Worm (Caenorhabditis elegans) whole organism, L1 larva: ENCODE measurements around the gene BE10.1.

Source experiments
- F16B12.6 ChIP-seq: fragments of 150-350 bp; optimal IDR thresholded peaks from 2 replicates; lab custom pipeline; 2014; ENCODE audit warnings: missing biosample characterization, missing genetic modification characterization
- aha-1 ChIP-seq: fragments of 150-350 bp; optimal IDR thresholded peaks from 2 replicates; lab custom pipeline; 2014; ENCODE audit warnings: missing biosample characterization, missing genetic modification characterization
- aly-2 ChIP-seq: fragments of 150-350 bp; optimal IDR thresholded peaks from 2 replicates; lab custom pipeline; 2014; ENCODE audit warnings: missing biosample characterization, missing genetic modification characterization
- ama-1 ChIP-seq: fragments of 150-350 bp; optimal IDR thresholded peaks from 2 replicates; lab custom pipeline; 2014
- blmp-1 ChIP-seq: fragments of 150-350 bp; optimal IDR thresholded peaks from 2 replicates; lab custom pipeline; 2014; ENCODE audit warnings: missing biosample characterization, missing genetic modification characterization
- ceh-63 ChIP-seq: fragments of 200-800 bp; sonication (Bioruptor generic); optimal IDR thresholded peaks from 2 replicates; lab custom pipeline; 2018; ENCODE audit warnings: mild to moderate bottlenecking, missing genetic modification characterization, missing compliant biosample characterization
- ceh-8 ChIP-seq: fragments of 200-800 bp; sonication (Bioruptor generic); optimal IDR thresholded peaks from 2 replicates; lab custom pipeline; 2018; ENCODE audit warnings: mild to moderate bottlenecking, missing genetic modification characterization, moderate library complexity, missing compliant biosample characterization
- ces-1 ChIP-seq: fragments of 150-350 bp; optimal IDR thresholded peaks from 2 replicates; lab custom pipeline; 2014; ENCODE audit warnings: missing biosample characterization, missing genetic modification reagents, missing genetic modification characterization
- dpl-1 ChIP-seq, 3 experiments: fragments of 150-350 bp in 2 of 3; sonication (generic microtip) in 1 of 3; optimal IDR thresholded peaks; 2 replicates each; lab custom pipeline; 2014 to 2017; ENCODE audit warnings: missing biosample characterization in 3 of 3, missing genetic modification characterization in 3 of 3, missing genetic modification reagents in 3 of 3
- egl-13 ChIP-seq: sonication (generic microtip); optimal IDR thresholded peaks from 2 replicates; lab custom pipeline; 2016; ENCODE audit warnings: missing genotype, missing genetic modification reagents, missing genetic modification characterization, missing compliant biosample characterization
- elt-3 ChIP-seq, 6 experiments: fragments of 150-350 bp in 1 of 6; sonication (generic microtip); optimal IDR thresholded peaks; 2 replicates each; lab custom pipeline; 2017 to 2018; ENCODE audit warnings: missing biosample characterization in 6 of 6, missing genetic modification characterization in 6 of 6, inconsistent platforms in 1 of 6
- ets-5 ChIP-seq: fragments of 200-800 bp; sonication (Bioruptor generic); IDR thresholded peaks from 2 replicates; pipeline ENCODE4 v1.3.6; 2022; ENCODE audit warnings: missing genetic modification characterization, missing compliant biosample characterization
- fkh-10 ChIP-seq: sonication (generic microtip); optimal IDR thresholded peaks from 2 replicates; lab custom pipeline; 2017; ENCODE audit warnings: missing biosample characterization, missing genetic modification reagents, missing genetic modification characterization
- fkh-4 ChIP-seq: sonication (generic microtip); optimal IDR thresholded peaks from 2 replicates; lab custom pipeline; 2016; ENCODE audit warnings: missing compliant biosample characterization, missing genetic modification characterization, borderline replicate concordance
- grh-1 ChIP-seq: fragments of 200-800 bp; sonication (Bioruptor generic); IDR thresholded peaks from 2 replicates; pipeline ENCODE4 v1.3.6; 2022; ENCODE audit warnings: missing genetic modification reagents, missing genetic modification characterization, missing compliant biosample characterization
- hlh-4 ChIP-seq: sonication (generic microtip); optimal IDR thresholded peaks from 2 replicates; lab custom pipeline; 2016; ENCODE audit warnings: mild to moderate bottlenecking, missing genetic modification characterization, missing compliant biosample characterization
- hpl-2 ChIP-seq: fragments of 150-350 bp; optimal IDR thresholded peaks from 2 replicates; lab custom pipeline; 2014; ENCODE audit warnings: missing biosample characterization, missing genetic modification reagents, missing genetic modification characterization
- irx-1 ChIP-seq: sonication (generic microtip); optimal IDR thresholded peaks from 2 replicates; lab custom pipeline; 2016; ENCODE audit warnings: missing genetic modification characterization, missing compliant biosample characterization
- isw-1 ChIP-seq: fragments of 200-800 bp; sonication (Bioruptor generic); IDR thresholded peaks from 2 replicates; pipeline ENCODE4 v1.3.6; 2022; ENCODE audit warnings: missing genetic modification characterization, missing compliant biosample characterization
- jun-1 ChIP-seq: fragments of 150-350 bp; optimal IDR thresholded peaks from 2 replicates; lab custom pipeline; 2014; ENCODE audit warnings: missing biosample characterization, missing genetic modification reagents, missing genetic modification characterization
- lin-13 ChIP-seq: fragments of 150-350 bp; optimal IDR thresholded peaks from 2 replicates; lab custom pipeline; 2014; ENCODE audit warnings: missing biosample characterization, missing genetic modification reagents, missing genetic modification characterization
- lin-15B ChIP-seq: fragments of 150-350 bp; sonication (generic microtip); optimal IDR thresholded peaks from 3 replicates; lab custom pipeline; 2014; ENCODE audit warnings: missing biosample characterization, missing genetic modification characterization
- lin-39 ChIP-seq: fragments of 150-350 bp; optimal IDR thresholded peaks from 2 replicates; lab custom pipeline; 2014; ENCODE audit warnings: missing biosample characterization, missing genetic modification reagents, missing genetic modification characterization
- lsy-2 ChIP-seq, 2 experiments: fragments of 150-350 bp; optimal IDR thresholded peaks; 2 replicates each; lab custom pipeline; 2014; ENCODE audit warnings: missing biosample characterization in 2 of 2, missing genetic modification characterization in 2 of 2
- mdl-1 ChIP-seq, 2 experiments: fragments of 150-350 bp; optimal IDR thresholded peaks; 2 replicates each; lab custom pipeline; 2014 to 2017; ENCODE audit warnings: missing biosample characterization in 2 of 2, missing genetic modification characterization in 2 of 2, inconsistent platforms in 1 of 2
- mef-2 ChIP-seq: fragments of 150-350 bp; optimal IDR thresholded peaks from 2 replicates; lab custom pipeline; 2014; ENCODE audit warnings: missing biosample characterization, missing genetic modification characterization
- nhr-11 ChIP-seq: fragments of 150-350 bp; optimal IDR thresholded peaks from 2 replicates; lab custom pipeline; 2014; ENCODE audit warnings: missing biosample characterization, missing genetic modification characterization
- nhr-28 ChIP-seq: fragments of 150-350 bp; optimal IDR thresholded peaks from 2 replicates; lab custom pipeline; 2014; ENCODE audit warnings: missing biosample characterization, missing genetic modification characterization
- nhr-47 ChIP-seq: sonication (generic microtip); optimal IDR thresholded peaks from 2 replicates; lab custom pipeline; 2016; ENCODE audit warnings: mild to moderate bottlenecking, missing genetic modification characterization, moderate library complexity, missing compliant biosample characterization
- nhr-71 ChIP-seq: sonication (generic microtip); optimal IDR thresholded peaks from 2 replicates; lab custom pipeline; 2016; ENCODE audit warnings: mild to moderate bottlenecking, missing genetic modification characterization, moderate library complexity, missing compliant biosample characterization
- nhr-76 ChIP-seq: sonication (generic microtip); optimal IDR thresholded peaks from 2 replicates; lab custom pipeline; 2017; ENCODE audit warnings: missing biosample characterization, missing genetic modification characterization
- nhr-77 ChIP-seq: fragments of 150-350 bp; optimal IDR thresholded peaks from 2 replicates; lab custom pipeline; 2014; ENCODE audit warnings: missing biosample characterization, missing genetic modification characterization
- nhr-84 ChIP-seq: sonication (generic microtip); optimal IDR thresholded peaks from 2 replicates; lab custom pipeline; 2017; ENCODE audit warnings: missing biosample characterization, missing genetic modification characterization
- nhr-85 ChIP-seq: sonication (generic microtip); peaks from one replicate; lab custom pipeline; 2016; ENCODE audit warnings: missing genetic modification characterization, inconsistent platforms, missing compliant biosample characterization
- nhr-90 ChIP-seq: sonication (generic microtip); optimal IDR thresholded peaks from 2 replicates; lab custom pipeline; 2016; ENCODE audit warnings: mild to moderate bottlenecking, missing genetic modification characterization, missing compliant biosample characterization; ENCODE audit not compliant: poor library complexity
- pqm-1 ChIP-seq: sonication (generic microtip); optimal IDR thresholded peaks from 3 replicates; lab custom pipeline; 2017; ENCODE audit warnings: missing biosample characterization, missing genetic modification characterization
- skn-1 ChIP-seq: fragments of 150-350 bp; optimal IDR thresholded peaks from 2 replicates; lab custom pipeline; 2014; ENCODE audit warnings: missing biosample characterization, missing genetic modification characterization
- sup-37 ChIP-seq: fragments of 200-800 bp; sonication (Bioruptor generic); optimal IDR thresholded peaks from 2 replicates; lab custom pipeline; 2018; ENCODE audit warnings: mild to moderate bottlenecking, missing genetic modification characterization, missing compliant biosample characterization
- unc-130 ChIP-seq: fragments of 150-350 bp; optimal IDR thresholded peaks from 2 replicates; lab custom pipeline; 2017; ENCODE audit warnings: missing biosample characterization, missing genetic modification characterization, inconsistent platforms
- vab-15 ChIP-seq: sonication (generic microtip); optimal IDR thresholded peaks from 2 replicates; lab custom pipeline; 2017; ENCODE audit warnings: missing genotype, mild to moderate bottlenecking, missing genetic modification characterization, missing compliant biosample characterization
- xbp-1 ChIP-seq: sonication (generic microtip); optimal IDR thresholded peaks from 2 replicates; lab custom pipeline; 2016; ENCODE audit warnings: missing genetic modification characterization, missing compliant biosample characterization
- zag-1 ChIP-seq: fragments of 150-350 bp; optimal IDR thresholded peaks from 2 replicates; lab custom pipeline; 2014; ENCODE audit warnings: missing biosample characterization, missing genetic modification characterization
- zip-4 ChIP-seq: fragments of 200-800 bp; sonication (Bioruptor generic); optimal IDR thresholded peaks from 2 replicates; lab custom pipeline; 2018; ENCODE audit warnings: mild to moderate bottlenecking, missing genetic modification characterization, moderate library complexity, missing compliant biosample characterization
- ztf-11 ChIP-seq, 2 experiments: sonication (generic microtip); optimal IDR thresholded peaks; 2 replicates each; lab custom pipeline; 2016 to 2017; ENCODE audit warnings: missing genetic modification characterization in 2 of 2, missing biosample characterization in 1 of 2, missing compliant biosample characterization in 1 of 2
- ztf-4 ChIP-seq: fragments of 150-350 bp; optimal IDR thresholded peaks from 2 replicates; lab custom pipeline; 2014; ENCODE audit warnings: missing biosample characterization, missing genetic modification characterization

BE10.1 gene

DNA sequence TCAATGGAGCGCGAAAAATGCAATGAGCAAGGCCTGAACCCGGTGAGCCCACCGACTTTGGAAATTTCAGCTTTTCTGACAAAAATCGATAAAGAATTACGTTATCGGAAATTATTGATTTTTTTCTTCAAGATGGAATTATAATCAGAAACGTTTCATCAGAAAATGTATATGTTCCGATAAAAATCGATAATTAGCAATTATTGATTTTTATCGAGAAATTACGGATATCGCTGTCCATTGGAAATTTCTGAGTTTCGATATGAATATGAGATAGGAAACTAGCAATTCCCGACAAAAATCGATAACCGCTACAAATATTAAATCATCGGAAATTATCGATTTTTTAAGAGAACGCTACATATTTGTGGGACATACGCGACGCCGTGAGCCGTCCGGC lies 4.9 kb upstream of the BE10.1 start:
- TF ChIP-seq nhr-71 (tag; lab: Kevin White, UChicago) (no peak), ces-1 (GFP tag; lab: Kevin White, UChicago) (no peak), irx-1 (tag; lab: Kevin White, UChicago) (no peak), nhr-85 (tag; lab: Kevin White, UChicago) (no peak), elt-3 (tag; optimal IDR thresholded peaks at IDR 0.05; lab: Kevin White, UChicago) (no peak), fkh-10 (GFP tag; lab: Kevin White, UChicago) (no peak), lin-13 (GFP tag; lab: Kevin White, UChicago) (no peak), egl-13 (no peak), nhr-47 (tag; lab: Kevin White, UChicago) (no peak), nhr-11 (tag; lab: Kevin White, UChicago) (no peak)

DNA sequence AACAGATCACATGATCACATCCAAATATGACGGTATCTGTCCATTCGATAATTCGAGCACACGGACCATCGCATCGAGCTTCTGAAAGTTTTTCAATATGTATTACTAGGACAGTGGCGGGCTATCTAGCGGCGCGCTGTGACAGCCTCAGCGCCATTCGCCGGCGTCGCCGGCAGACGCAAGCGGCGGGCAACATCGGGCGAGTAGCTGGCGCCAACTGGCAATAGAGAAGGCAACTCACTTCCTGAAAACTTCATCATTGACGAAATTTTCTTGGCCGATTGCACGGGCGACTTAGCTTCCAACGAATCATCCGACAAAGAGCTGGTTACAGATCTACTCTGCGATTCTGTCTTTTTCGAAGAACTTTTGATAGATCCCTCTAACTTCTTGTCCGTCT lies 1.1 kb downstream of the BE10.1 start:
- TF ChIP-seq isw-1: no peak
- no peak for TF ChIP-seq skn-1
- no peak for TF ChIP-seq nhr-90
- TF ChIP-seq ama-1 (lab: Kevin White, UChicago): no peak
- TF ChIP-seq hlh-4: no peak
- TF ChIP-seq mdl-1 (tag; optimal IDR thresholded peaks at IDR 0.05; lab: Kevin White, UChicago): no peak
- no peak for TF ChIP-seq sup-37 (GFP tag; lab: Kevin White, UChicago)
- TF ChIP-seq aha-1 (tag; lab: Kevin White, UChicago): no peak
- TF ChIP-seq aly-2 (tag; lab: Kevin White, UChicago): no peak
- no peak for TF ChIP-seq lsy-2 (tag; optimal IDR thresholded peaks at IDR 0.05; lab: Kevin White, UChicago)
- TF ChIP-seq mef-2 (tag; lab: Kevin White, UChicago): no peak
- TF ChIP-seq fkh-4 (tag; lab: Kevin White, UChicago): no peak
- TF ChIP-seq ceh-63 (GFP tag; lab: Kevin White, UChicago): no peak
- no peak for TF ChIP-seq vab-15
- TF ChIP-seq dpl-1 (GFP tag; optimal IDR thresholded peaks at IDR 0.05; lab: Kevin White, UChicago): no peak
- TF ChIP-seq nhr-11 (tag; lab: Kevin White, UChicago): no peak

DNA sequence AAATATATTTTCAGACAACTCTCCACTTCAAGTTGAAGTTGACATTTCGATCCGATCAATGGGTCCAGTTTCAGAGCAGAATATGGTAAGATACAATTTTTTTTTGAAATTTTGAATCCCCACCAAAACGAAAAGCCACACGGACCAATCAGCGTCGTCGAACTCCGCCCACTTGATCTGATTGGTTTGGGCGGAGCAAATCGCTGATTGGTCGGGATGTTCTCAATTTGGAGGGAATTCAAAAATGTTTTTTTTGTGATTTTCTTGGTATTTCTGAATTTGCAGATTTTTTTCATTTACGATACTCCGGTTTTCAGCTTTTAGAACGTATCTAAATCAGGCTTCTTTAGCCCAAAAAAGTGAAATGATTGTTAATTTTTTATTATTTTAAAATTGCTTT lies 3.9 kb downstream of the BE10.1 start:
- TF ChIP-seq lsy-2 (tag; optimal IDR thresholded peaks at IDR 0.05; lab: Kevin White, UChicago) (no peak), zip-4 (no peak), zag-1 (tag; lab: Kevin White, UChicago) (no peak), pqm-1 (tag; lab: Kevin White, UChicago) (no peak), egl-13 (no peak), nhr-28 (tag; lab: Kevin White, UChicago) (no peak), jun-1 (tag; lab: Kevin White, UChicago) (no peak), F16B12.6 (no peak), nhr-90 (no peak), ztf-4 (tag; lab: Kevin White, UChicago) (no peak), sup-37 (GFP tag; lab: Kevin White, UChicago) (no peak), grh-1 (GFP tag; lab: Robert Waterston, UW) (no peak)

DNA sequence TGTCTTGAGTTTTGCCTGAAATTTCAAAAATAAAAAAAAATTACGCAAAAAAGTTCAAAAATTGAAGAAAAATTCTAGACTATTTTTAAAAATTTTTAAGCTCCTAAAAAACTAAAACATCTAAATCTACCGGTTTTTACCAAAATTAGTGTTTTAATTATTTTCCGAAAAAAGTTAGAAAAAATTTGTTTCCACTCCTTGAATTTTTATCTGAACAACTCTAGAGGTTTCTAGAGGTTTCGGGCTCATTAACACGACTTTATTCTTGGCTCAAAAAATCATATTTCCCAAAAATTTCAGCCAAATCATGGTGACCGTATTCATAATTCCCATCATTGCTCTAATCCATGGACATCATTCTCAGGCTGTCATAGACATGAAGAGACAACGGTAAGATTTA lies 4.5 kb downstream of the BE10.1 start, which contains the start of gene lgc-37:
Gene lgc-37, plus strand, starts transcription at position 301 of the 400 bp plus-strand sequence.
- no peak for TF ChIP-seq hpl-2 (GFP tag; lab: Kevin White, UChicago)
- TF ChIP-seq ets-5 (GFP tag; lab: Robert Waterston, UW): no peak
- no peak for TF ChIP-seq lin-15B
- TF ChIP-seq grh-1 (GFP tag; lab: Robert Waterston, UW): no peak
- no peak for TF ChIP-seq zag-1 (tag; lab: Kevin White, UChicago)
- no peak for TF ChIP-seq aha-1 (tag; lab: Kevin White, UChicago)
- no peak for TF ChIP-seq irx-1 (tag; lab: Kevin White, UChicago)
- TF ChIP-seq nhr-77: no peak
- TF ChIP-seq xbp-1 (tag; lab: Kevin White, UChicago): no peak
- no peak for TF ChIP-seq nhr-76 (tag; lab: Kevin White, UChicago)
- TF ChIP-seq lsy-2 (tag; optimal IDR thresholded peaks at IDR 0.05; lab: Kevin White, UChicago): no peak
- TF ChIP-seq ceh-8 (GFP tag; lab: Kevin White, UChicago): no peak
- TF ChIP-seq unc-130 (tag; lab: Kevin White, UChicago): no peak
- no peak for TF ChIP-seq mef-2 (tag; lab: Kevin White, UChicago)
- no peak for TF ChIP-seq lin-39 (tag; lab: Kevin White, UChicago)
- TF ChIP-seq skn-1: no peak
- no peak for TF ChIP-seq ztf-11 (tag; optimal IDR thresholded peaks at IDR 0.05; lab: Kevin White, UChicago)
- TF ChIP-seq nhr-84 (tag; lab: Kevin White, UChicago): no peak
- TF ChIP-seq blmp-1 (tag; lab: Kevin White, UChicago): no peak
